Worm (Caenorhabditis elegans) whole organism, young adult: ENCODE data around the gene C28G1.2.

ENCODE experiments used
- B0261.1 ChIP-seq: sonication (generic microtip); optimal IDR thresholded peaks from 2 replicates; lab custom pipeline; 2016; ENCODE audit warnings: mild to moderate bottlenecking, missing genetic modification characterization, moderate library complexity, missing compliant biosample characterization
- B0336.3 ChIP-seq: fragments of 200-800 bp; sonication (Bioruptor generic); IDR thresholded peaks from 2 replicates; pipeline ENCODE4 v1.3.6; 2022; ENCODE audit warnings: missing genetic modification characterization, missing compliant biosample characterization
- C17E4.6 ChIP-seq: fragments of 200-800 bp; sonication (Bioruptor generic); IDR thresholded peaks from 2 replicates; pipeline ENCODE4 v1.3.6; 2022; ENCODE audit warnings: missing genetic modification reagents, missing genetic modification characterization, missing compliant biosample characterization
- F22D6.2 ChIP-seq: sonication (generic microtip); optimal IDR thresholded peaks from 2 replicates; lab custom pipeline; 2016; ENCODE audit warnings: mild to moderate bottlenecking, missing genetic modification characterization, missing compliant biosample characterization
- F23B12.7 ChIP-seq: sonication (generic microtip); optimal IDR thresholded peaks from 2 replicates; lab custom pipeline; 2017; ENCODE audit warnings: missing genetic modification characterization, mild to moderate bottlenecking, missing compliant biosample characterization, antibody characterized with exemption, moderate library complexity; ENCODE audit not compliant: insufficient read depth
- F39B2.1 ChIP-seq: fragments of 200-800 bp; sonication (Bioruptor generic); IDR thresholded peaks from 2 replicates; pipeline ENCODE4 v1.3.6; 2022; ENCODE audit warnings: missing genetic modification reagents, missing genetic modification characterization, missing compliant biosample characterization
- F52B5.7 ChIP-seq: sonication (generic microtip); optimal IDR thresholded peaks from 2 replicates; lab custom pipeline; 2016; ENCODE audit warnings: mild to moderate bottlenecking, missing genetic modification characterization, missing compliant biosample characterization
- F55B11.4 ChIP-seq: sonication (generic microtip); optimal IDR thresholded peaks from 2 replicates; lab custom pipeline; 2016; ENCODE audit warnings: missing compliant biosample characterization, missing genetic modification characterization, borderline replicate concordance; ENCODE audit not compliant: insufficient read depth
- F57A8.1 ChIP-seq: fragments of 200-800 bp; sonication (Bioruptor generic); optimal IDR thresholded peaks from 2 replicates; lab custom pipeline; 2018; ENCODE audit warnings: mild to moderate bottlenecking, missing genetic modification characterization, moderate library complexity, missing compliant biosample characterization
- F57C9.4 ChIP-seq: sonication (generic microtip); optimal IDR thresholded peaks from 2 replicates; lab custom pipeline; 2017; ENCODE audit warnings: mild to moderate bottlenecking, missing genetic modification characterization, missing compliant biosample characterization
- Y67H2A.10 ChIP-seq: fragments of 200-800 bp; sonication (Bioruptor generic); conservative IDR thresholded peaks from 2 replicates; pipeline ENCODE4 v1.3.6; 2022; ENCODE audit warnings: missing genetic modification reagents, missing genetic modification characterization, missing compliant biosample characterization
- Y95B8A.8 ChIP-seq: fragments of 200-800 bp; sonication (Bioruptor generic); IDR thresholded peaks from 2 replicates; pipeline ENCODE4 v1.3.6; 2022; ENCODE audit warnings: missing genetic modification reagents, missing genetic modification characterization, missing compliant biosample characterization
- ama-1 ChIP-seq, 3 experiments: fragments of 150-350 bp in 1 of 3; sonication (generic microtip) in 2 of 3; optimal IDR thresholded peaks; 2 replicates each; lab custom pipeline; 2014 to 2018; ENCODE audit warnings: missing biosample characterization in 2 of 3, missing genetic modification characterization in 2 of 3, missing genetic modification reagents in 2 of 3
- atf-7 ChIP-seq: sonication (generic microtip); optimal IDR thresholded peaks from 2 replicates; lab custom pipeline; 2017; ENCODE audit warnings: mild to moderate bottlenecking, missing genetic modification characterization, missing compliant biosample characterization
- attf-3 ChIP-seq: fragments of 200-800 bp; sonication (Bioruptor generic); conservative IDR thresholded peaks from 2 replicates; pipeline ENCODE4 v1.3.6; 2022; ENCODE audit warnings: missing genetic modification reagents, missing genetic modification characterization, missing compliant biosample characterization
- attf-6 ChIP-seq: fragments of 200-800 bp; sonication (Bioruptor generic); IDR thresholded peaks from 2 replicates; pipeline ENCODE4 v1.3.6; 2022; ENCODE audit warnings: missing genetic modification reagents, missing genetic modification characterization, missing compliant biosample characterization
- bed-2 ChIP-seq: fragments of 200-800 bp; sonication (Bioruptor generic); IDR thresholded peaks from 2 replicates; pipeline ENCODE4 v1.3.6; 2022; ENCODE audit warnings: missing genetic modification reagents, missing genetic modification characterization, missing compliant biosample characterization
- cebp-1 ChIP-seq, 2 experiments: fragments of 200-800 bp in 1 of 2; sonication (Bioruptor generic) in 1 of 2; sonication (generic microtip) in 1 of 2; IDR thresholded peaks in 1 of 2; optimal IDR thresholded peaks in 1 of 2; 2 replicates each; pipeline versions ENCODE4 v1.3.6 to Lab custom; 2017 to 2022; ENCODE audit warnings: missing compliant biosample characterization in 2 of 2, missing genetic modification characterization in 2 of 2, mild to moderate bottlenecking in 1 of 2, missing genetic modification reagents in 1 of 2, moderate library complexity in 1 of 2
- ceh-100 ChIP-seq: fragments of 200-800 bp; sonication (Bioruptor generic); IDR thresholded peaks from 2 replicates; pipeline ENCODE4 v1.3.6; 2022; ENCODE audit warnings: missing genetic modification reagents, missing genetic modification characterization, missing compliant biosample characterization
- ceh-40 ChIP-seq: fragments of 200-800 bp; sonication (Bioruptor generic); IDR thresholded peaks from 2 replicates; pipeline ENCODE4 v1.3.6; 2022; ENCODE audit warnings: missing genetic modification characterization, missing compliant biosample characterization
- ceh-79 ChIP-seq: sonication (generic microtip); optimal IDR thresholded peaks from 2 replicates; lab custom pipeline; 2017; ENCODE audit warnings: mild to moderate bottlenecking, missing genetic modification characterization, missing compliant biosample characterization
- efl-1 ChIP-seq: fragments of 150-350 bp; optimal IDR thresholded peaks from 2 replicates; lab custom pipeline; 2014; ENCODE audit warnings: missing biosample characterization, missing genetic modification reagents, missing genetic modification characterization
- hmg-1.2 ChIP-seq: fragments of 200-800 bp; sonication (Bioruptor generic); IDR thresholded peaks from 2 replicates; pipeline ENCODE4 v1.3.6; 2022; ENCODE audit warnings: missing genetic modification reagents, missing genetic modification characterization, missing compliant biosample characterization
- hmg-20 ChIP-seq: fragments of 200-800 bp; sonication (Bioruptor generic); IDR thresholded peaks from 2 replicates; pipeline ENCODE4 v1.3.6; 2022; ENCODE audit warnings: missing genetic modification reagents, missing genetic modification characterization, missing compliant biosample characterization
- lin-26 ChIP-seq: fragments of 200-800 bp; sonication (Bioruptor generic); IDR thresholded peaks from 2 replicates; pipeline ENCODE4 v1.3.6; 2022; ENCODE audit warnings: missing genetic modification reagents, missing genetic modification characterization, missing compliant biosample characterization
- lin-35 ChIP-seq, 3 experiments: fragments of 150-350 bp in 2 of 3; sonication (generic microtip) in 1 of 3; optimal IDR thresholded peaks; 2 replicates each; lab custom pipeline; 2014 to 2018; ENCODE audit warnings: missing biosample characterization in 3 of 3, missing genetic modification characterization in 3 of 3, missing genetic modification reagents in 3 of 3
- mcd-1 ChIP-seq: fragments of 200-800 bp; sonication (Bioruptor generic); IDR thresholded peaks from 2 replicates; pipeline ENCODE4 v1.3.6; 2022; ENCODE audit warnings: missing genetic modification reagents, missing genetic modification characterization, missing compliant biosample characterization
- nfya-1 ChIP-seq: sonication (generic microtip); optimal IDR thresholded peaks from 2 replicates; lab custom pipeline; 2017; ENCODE audit warnings: antibody characterized with exemption, missing compliant biosample characterization, missing genetic modification characterization, borderline replicate concordance; ENCODE audit not compliant: insufficient read depth
- nhr-90 ChIP-seq: sonication (generic microtip); optimal IDR thresholded peaks from 2 replicates; lab custom pipeline; 2016; ENCODE audit warnings: missing genotype, mild to moderate bottlenecking, missing genetic modification characterization, missing compliant biosample characterization
- sea-2 ChIP-seq: fragments of 200-800 bp; sonication (Bioruptor generic); IDR thresholded peaks from 2 replicates; pipeline ENCODE4 v1.3.6; 2022; ENCODE audit warnings: missing genetic modification characterization, missing compliant biosample characterization
- snpc-3.4 ChIP-seq: sonication (generic microtip); optimal IDR thresholded peaks from 2 replicates; lab custom pipeline; 2017; ENCODE audit warnings: missing genetic modification characterization, mild to moderate bottlenecking, missing compliant biosample characterization, antibody characterized with exemption, moderate library complexity, missing genotype, missing genetic modification reagents
- snpc-4 ChIP-seq, 5 experiments: fragments of 150-350 bp in 1 of 5; sonication (generic microtip) in 4 of 5; optimal IDR thresholded peaks; 2 replicates each; lab custom pipeline; 2014 to 2018; ENCODE audit warnings: missing genetic modification characterization in 5 of 5, missing biosample characterization in 3 of 5, antibody characterized with exemption in 2 of 5, mild to moderate bottlenecking in 2 of 5, missing compliant biosample characterization in 2 of 5, missing genotype in 2 of 5, moderate library complexity in 2 of 5, missing genetic modification reagents in 1 of 5
- unc-130 ChIP-seq: sonication (generic microtip); optimal IDR thresholded peaks from 2 replicates; lab custom pipeline; 2016; ENCODE audit warnings: missing genetic modification reagents, missing genetic modification characterization, missing compliant biosample characterization
- unc-62 ChIP-seq: fragments of 150-350 bp; optimal IDR thresholded peaks from 2 replicates; lab custom pipeline; 2014; ENCODE audit warnings: missing biosample characterization, missing genetic modification reagents, missing genetic modification characterization
- ztf-18 ChIP-seq: sonication (generic microtip); optimal IDR thresholded peaks from 2 replicates; lab custom pipeline; 2016; ENCODE audit warnings: missing genotype, mild to moderate bottlenecking, missing genetic modification characterization, missing compliant biosample characterization
- ztf-25 ChIP-seq: fragments of 200-800 bp; sonication (Bioruptor generic); IDR thresholded peaks from 2 replicates; pipeline ENCODE4 v1.3.6; 2022; ENCODE audit warnings: missing genetic modification reagents, missing genetic modification characterization, missing compliant biosample characterization
- ztf-26 ChIP-seq: sonication (generic microtip); optimal IDR thresholded peaks from 2 replicates; lab custom pipeline; 2017; ENCODE audit warnings: missing genetic modification characterization, missing compliant biosample characterization
- ztf-3 ChIP-seq: fragments of 200-800 bp; sonication (Bioruptor generic); optimal IDR thresholded peaks from 2 replicates; lab custom pipeline; 2018; ENCODE audit warnings: mild to moderate bottlenecking, missing genetic modification characterization, missing compliant biosample characterization

Gene C28G1.2

DNA sequence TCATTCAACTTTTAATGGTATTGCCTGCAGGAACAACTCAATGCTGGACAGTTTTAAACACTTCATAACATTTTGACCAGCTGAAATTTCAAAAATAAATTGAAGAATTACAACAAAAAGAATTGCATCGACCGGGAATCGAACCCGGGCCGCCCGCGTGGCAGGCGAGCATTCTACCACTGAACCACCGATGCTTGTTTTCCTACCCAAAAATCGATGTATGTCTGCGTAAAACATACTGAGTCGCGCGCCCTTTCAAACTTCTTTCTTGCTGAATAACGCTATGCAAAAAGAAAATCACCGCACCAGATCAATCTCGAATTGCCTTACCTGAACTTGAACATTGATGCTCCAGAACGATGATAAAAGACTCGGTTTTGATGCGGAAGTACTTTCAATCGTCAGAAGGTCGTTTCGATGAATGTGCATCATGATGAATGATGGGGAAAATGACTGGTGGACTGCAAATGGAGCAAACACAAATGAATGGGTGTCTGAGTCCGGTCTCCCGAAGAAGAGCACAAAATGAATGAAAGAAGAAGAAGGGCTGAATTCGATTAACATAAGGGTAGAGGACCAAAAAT, 39.0 kb upstream of the C28G1.2 start, which contains the start of gene R04E5.7 (continued):
- TF ChIP-seq snpc-3.4 (tag; lab: Kevin White, UChicago) (no peak), atf-7 (tag; lab: Kevin White, UChicago) (no peak), bed-2 (GFP tag; lab: Robert Waterston, UW) (no peak), F57A8.1 (GFP tag; lab: Kevin White, UChicago) (no peak), Y67H2A.10 (no peak), Y95B8A.8 (no peak), lin-26 (peak; percentile 78)

DNA sequence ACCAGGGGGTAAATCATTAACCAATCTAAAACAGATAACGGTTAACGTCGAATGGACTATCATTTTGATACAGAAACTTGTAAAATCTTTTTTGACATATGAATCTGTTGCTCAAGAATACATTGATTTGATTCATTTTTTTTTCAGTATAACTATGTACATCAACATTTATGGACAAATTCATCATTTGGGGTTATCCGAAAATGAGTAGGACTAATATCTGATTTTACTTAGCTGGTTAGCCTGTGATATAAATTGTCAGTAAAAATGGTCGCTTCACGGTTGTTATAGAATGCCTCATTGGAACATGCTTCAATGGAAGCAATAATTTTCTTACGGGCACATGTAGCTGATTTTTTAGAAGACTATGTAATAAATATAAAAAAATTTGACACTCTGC, 38.2 kb upstream of the C28G1.2 start:
- no peak for TF ChIP-seq nhr-90 (tag; lab: Kevin White, UChicago)
- TF ChIP-seq atf-7 (tag; lab: Kevin White, UChicago) = no peak
- TF ChIP-seq ceh-100 = no peak
- no peak for TF ChIP-seq ztf-25 (GFP tag; lab: Robert Waterston, UW)
- TF ChIP-seq lin-35 (GFP tag; optimal IDR thresholded peaks at IDR 0.05; lab: Kevin White, UChicago) = no peak
- no peak for TF ChIP-seq attf-3
- TF ChIP-seq snpc-3.4 (tag; lab: Kevin White, UChicago) = no peak
- TF ChIP-seq hmg-1.2 (GFP tag; lab: Robert Waterston, UW) = no peak
- TF ChIP-seq ama-1 (optimal IDR thresholded peaks at IDR 0.05; lab: Kevin White, UChicago) = no peak
- TF ChIP-seq ama-1 (GFP tag; optimal IDR thresholded peaks at IDR 0.05; lab: Kevin White, UChicago) = no peak
- TF ChIP-seq ztf-18 (tag; lab: Kevin White, UChicago) = no peak
- no peak for TF ChIP-seq B0336.3
- no peak for TF ChIP-seq F39B2.1 (GFP tag; lab: Robert Waterston, UW)
- TF ChIP-seq nfya-1 (tag; lab: Kevin White, UChicago) = no peak
- TF ChIP-seq cebp-1 (GFP tag; IDR thresholded peaks at IDR 0.05; lab: Robert Waterston, UW) = no peak
- no peak for TF ChIP-seq cebp-1 (tag; optimal IDR thresholded peaks at IDR 0.05; lab: Kevin White, UChicago)
- TF ChIP-seq F57C9.4 (tag; lab: Kevin White, UChicago) = no peak
- no peak for TF ChIP-seq ceh-40
- no peak for TF ChIP-seq F23B12.7
- TF ChIP-seq F55B11.4 (tag; lab: Kevin White, UChicago) = no peak

DNA sequence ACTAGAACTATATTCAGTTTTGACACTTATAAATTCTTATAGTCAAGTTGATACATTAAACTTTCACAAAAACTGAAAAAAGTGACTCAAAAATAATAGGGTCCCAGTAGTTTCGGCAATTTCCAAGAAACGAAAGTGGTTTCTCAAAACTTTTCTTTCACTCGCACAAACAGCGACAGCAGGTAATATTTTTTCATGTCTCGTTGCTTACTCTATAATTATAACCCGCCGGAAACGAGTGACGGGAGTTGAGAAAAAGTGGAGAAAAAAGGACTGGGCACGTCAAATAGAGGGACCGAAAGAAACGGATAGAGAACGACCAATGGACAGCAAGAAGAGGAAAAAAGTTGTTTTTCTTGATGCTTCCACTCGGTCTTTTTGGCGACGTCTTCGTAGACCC, 35.9 kb upstream of the C28G1.2 start:
- TF ChIP-seq F55B11.4 (tag; lab: Kevin White, UChicago) (no peak), ceh-100 (no peak), ceh-79 (tag; lab: Kevin White, UChicago) (no peak), attf-6 (GFP tag; lab: Robert Waterston, UW) (no peak), F52B5.7 (tag; lab: Kevin White, UChicago) (no peak), efl-1 (GFP tag; lab: Kevin White, UChicago) (no peak), unc-130 (GFP tag; lab: Kevin White, UChicago) (no peak), unc-62 (GFP tag; lab: Kevin White, UChicago) (no peak), ceh-40 (no peak), ztf-25 (GFP tag; lab: Robert Waterston, UW) (no peak), snpc-4 (GFP tag; optimal IDR thresholded peaks at IDR 0.05; lab: Kevin White, UChicago) (no peak), snpc-4 (tag; optimal IDR thresholded peaks at IDR 0.05; lab: Kevin White, UChicago) (no peak), B0261.1 (tag; lab: Kevin White, UChicago) (no peak), C17E4.6 (no peak), hmg-20 (GFP tag; lab: Robert Waterston, UW) (no peak), ztf-3 (no peak), F22D6.2 (tag; lab: Kevin White, UChicago) (no peak), Y67H2A.10 (no peak), ztf-26 (tag; lab: Kevin White, UChicago) (no peak), mcd-1 (GFP tag; lab: Robert Waterston, UW) (no peak), sea-2 (GFP tag; lab: Robert Waterston, UW) (no peak)
